Worm (Caenorhabditis elegans): ENCODE results near the gene nhr-84.

DNA sequence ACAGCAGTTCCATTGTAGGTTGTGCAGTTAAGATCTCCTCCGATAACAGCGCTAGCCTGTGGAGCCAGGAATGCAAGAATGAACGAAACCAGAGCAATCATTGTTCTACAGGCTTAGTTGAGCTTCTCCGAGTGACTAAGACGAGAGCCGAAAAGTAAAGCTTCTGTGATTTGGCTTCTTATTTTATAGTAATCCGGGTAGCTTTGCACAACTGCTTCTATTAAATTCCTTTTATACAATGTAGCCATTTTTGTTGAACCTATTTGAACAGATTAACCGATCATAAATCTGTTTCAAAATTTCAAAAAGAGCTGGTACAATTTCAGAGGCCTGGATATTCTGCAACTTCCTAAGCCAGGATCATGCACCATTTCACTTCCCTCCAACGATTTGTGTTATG lies 38.0 kb upstream of the nhr-84 start, which contains the start of gene F35E8.9:
- TF ChIP-seq lin-13 (tag; optimal IDR thresholded peaks at IDR 0.05) (no peak), sem-2 (GFP tag; optimal IDR thresholded peaks at IDR 0.05) (no peak), elt-1 (tag; optimal IDR thresholded peaks at IDR 0.05; ENCODE audit: borderline replicate concordance, insufficient read depth) (no peak), unc-62 (GFP tag; optimal IDR thresholded peaks at IDR 0.05) (no peak), nhr-76 (tag; optimal IDR thresholded peaks at IDR 0.05) (no peak), ztf-11 (tag; optimal IDR thresholded peaks at IDR 0.05) (no peak), ces-1 (GFP tag; optimal IDR thresholded peaks at IDR 0.05) (no peak), hlh-1 (tag; optimal IDR thresholded peaks at IDR 0.05) (no peak), snpc-4 (tag; optimal IDR thresholded peaks at IDR 0.05) (no peak), blmp-1 (tag; optimal IDR thresholded peaks at IDR 0.05) (no peak), ceh-43 (GFP tag; optimal IDR thresholded peaks at IDR 0.05) (no peak), ceh-83 (GFP tag; optimal IDR thresholded peaks at IDR 0.05) (no peak)

Measured in whole organism, mixed stage, embryonic.